Fruit fly (Drosophila melanogaster): ENCODE results near the gene Best4.

DNA sequence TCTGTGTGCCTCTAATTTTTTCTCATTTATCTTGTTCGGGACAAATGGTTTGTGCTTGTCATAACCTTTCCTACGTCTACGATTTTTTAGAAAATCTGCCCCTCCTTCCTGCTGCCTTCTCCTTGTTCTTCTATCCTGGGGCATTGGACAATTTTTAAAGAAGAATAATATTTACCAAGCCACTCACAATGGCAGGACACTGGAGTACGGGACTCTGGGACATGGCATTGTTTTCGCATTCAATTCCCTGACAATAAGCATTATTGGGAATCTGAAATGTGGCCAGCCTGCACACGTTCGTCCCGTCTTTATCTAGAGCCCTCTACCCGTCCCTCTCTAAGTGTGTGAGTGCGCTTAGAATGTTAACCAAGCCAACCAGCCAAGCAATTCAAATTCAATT is 15.8 kb downstream of the Best4 start:
- TF ChIP-seq psq (GFP tag; optimal IDR thresholded peaks at IDR 0.05) (no peak), pan (optimal IDR thresholded peaks at IDR 0.05) (no peak), fru (GFP tag; optimal IDR thresholded peaks at IDR 0.05) (no peak), Abd-B (GFP tag; optimal IDR thresholded peaks at IDR 0.05) (no peak), Jra (GFP tag; optimal IDR thresholded peaks at IDR 0.05) (no peak), foxo (GFP tag; optimal IDR thresholded peaks at IDR 0.05) (no peak), h (GFP tag; optimal IDR thresholded peaks at IDR 0.05) (no peak), Hnf4 (GFP tag; optimal IDR thresholded peaks at IDR 0.05) (no peak)

Data from whole organism, wandering third instar larva.